Fruit fly (Drosophila melanogaster) whole organism, embryonic: ENCODE measurements around the gene CG15047.

Source experiments
- Antp ChIP-seq: fragments of 200-800 bp; sonication (Bioruptor generic); optimal IDR thresholded peaks from 3 replicates; lab custom pipeline; 2016; ENCODE audit warnings: missing biosample characterization, missing genetic modification characterization
- Blimp-1 ChIP-seq: fragments of 200-800 bp; sonication (Bioruptor generic); optimal IDR thresholded peaks from 3 replicates; lab custom pipeline; 2018; ENCODE audit warnings: missing biosample characterization, missing genetic modification characterization, mild to moderate bottlenecking, moderate library complexity, missing genetic modification reagents
- CG10209 ChIP-seq: fragments of 200-800 bp; sonication (Bioruptor generic); optimal IDR thresholded peaks from 3 replicates; lab custom pipeline; 2017; ENCODE audit warnings: missing biosample characterization, mild to moderate bottlenecking, missing genetic modification characterization, missing genetic modification reagents
- CG11247 ChIP-seq: fragments of 200-800 bp; sonication (Bioruptor generic); IDR thresholded peaks from 2 replicates; pipeline ENCODE4 v1.3.6; 2022; ENCODE audit warnings: missing biosample characterization, missing genetic modification characterization
- CG11398 ChIP-seq: fragments of 200-800 bp; sonication (Bioruptor generic); optimal IDR thresholded peaks from 2 replicates; lab custom pipeline; 2016; ENCODE audit warnings: missing biosample characterization, missing genetic modification characterization
- CG12219 ChIP-seq: fragments of 200-800 bp; sonication (Bioruptor generic); optimal IDR thresholded peaks from 3 replicates; lab custom pipeline; 2018; ENCODE audit warnings: missing biosample characterization, mild to moderate bottlenecking, missing genetic modification characterization
- CG12236 ChIP-seq: fragments of 200-800 bp; sonication (Bioruptor generic); optimal IDR thresholded peaks from 2 replicates; lab custom pipeline; 2016; ENCODE audit warnings: missing biosample characterization, missing genetic modification characterization
- CG13123 ChIP-seq: fragments of 200-800 bp; sonication (Bioruptor generic); optimal IDR thresholded peaks from 2 replicates; lab custom pipeline; 2016; ENCODE audit warnings: missing biosample characterization, missing genetic modification characterization
- CG13775 ChIP-seq: fragments of 200-800 bp; sonication (Bioruptor generic); optimal IDR thresholded peaks from 3 replicates; lab custom pipeline; 2017; ENCODE audit warnings: missing biosample characterization, mild to moderate bottlenecking, missing genetic modification characterization
- CG14710 ChIP-seq: fragments of 200-800 bp; sonication (Bioruptor generic); optimal IDR thresholded peaks from 3 replicates; lab custom pipeline; 2019; ENCODE audit warnings: missing biosample characterization, mild to moderate bottlenecking, missing genetic modification characterization, moderate library complexity
- CG15514 ChIP-seq: fragments of 200-800 bp; sonication (Bioruptor generic); optimal IDR thresholded peaks from 3 replicates; lab custom pipeline; 2017; ENCODE audit warnings: missing biosample characterization, missing genetic modification characterization, mild to moderate bottlenecking, moderate library complexity, missing genetic modification reagents
- CG16863 ChIP-seq: fragments of 200-800 bp; sonication (Bioruptor generic); optimal IDR thresholded peaks from 3 replicates; lab custom pipeline; 2016; ENCODE audit warnings: missing biosample characterization, missing genetic modification characterization
- CG18764 ChIP-seq: fragments of 200-800 bp; sonication (Bioruptor generic); optimal IDR thresholded peaks from 3 replicates; lab custom pipeline; 2016; ENCODE audit warnings: missing biosample characterization, missing genetic modification characterization
- CG2202 ChIP-seq: fragments of 200-800 bp; sonication (Bioruptor generic); optimal IDR thresholded peaks from 2 replicates; lab custom pipeline; 2018; ENCODE audit warnings: missing biosample characterization, mild to moderate bottlenecking, missing genetic modification characterization
- CG2678 ChIP-seq: fragments of 200-800 bp; sonication (Bioruptor generic); optimal IDR thresholded peaks from 3 replicates; lab custom pipeline; 2019; ENCODE audit warnings: missing biosample characterization, mild to moderate bottlenecking, missing genetic modification characterization, moderate library complexity
- CG31441 ChIP-seq: fragments of 200-800 bp; sonication (Bioruptor generic); IDR thresholded peaks from 2 replicates; pipeline ENCODE4 v1.3.6; 2022; ENCODE audit warnings: missing biosample characterization, missing genetic modification characterization
- CG33213 ChIP-seq: fragments of 200-800 bp; sonication (Bioruptor generic); optimal IDR thresholded peaks from 3 replicates; lab custom pipeline; 2016; ENCODE audit warnings: missing biosample characterization, missing genetic modification characterization
- CG42726 ChIP-seq: fragments of 200-800 bp; sonication (Bioruptor generic); IDR thresholded peaks from 2 replicates; pipeline ENCODE4 v1.3.6; 2022; ENCODE audit warnings: missing biosample characterization, missing genetic modification characterization; ENCODE audit not compliant: partially characterized antibody
- CG4617 ChIP-seq: fragments of 200-800 bp; sonication (Bioruptor generic); optimal IDR thresholded peaks from 3 replicates; lab custom pipeline; 2016; ENCODE audit warnings: missing biosample characterization, missing genetic modification characterization, borderline replicate concordance
- CG4730 ChIP-seq: fragments of 200-800 bp; sonication (Bioruptor generic); IDR thresholded peaks from 2 replicates; pipeline ENCODE4 v1.3.6; 2022; ENCODE audit warnings: missing biosample characterization, missing genetic modification characterization
- CG5180 ChIP-seq: fragments of 200-800 bp; sonication (Bioruptor generic); optimal IDR thresholded peaks from 3 replicates; lab custom pipeline; 2017; ENCODE audit warnings: missing biosample characterization, missing genetic modification characterization, mild to moderate bottlenecking, moderate library complexity, missing genetic modification reagents
- CG6765 ChIP-seq: fragments of 200-800 bp; sonication (Bioruptor generic); optimal IDR thresholded peaks from 3 replicates; lab custom pipeline; 2017; ENCODE audit warnings: missing biosample characterization, mild to moderate bottlenecking, missing genetic modification characterization
- CG6854 ChIP-seq: fragments of 200-800 bp; sonication (Bioruptor generic); optimal IDR thresholded peaks from 3 replicates; lab custom pipeline; 2017; ENCODE audit warnings: missing biosample characterization, mild to moderate bottlenecking, missing genetic modification characterization
- CG7372 ChIP-seq: fragments of 200-800 bp; sonication (Bioruptor generic); IDR thresholded peaks from 2 replicates; pipeline ENCODE4 v1.3.6; 2022; ENCODE audit warnings: missing biosample characterization, missing genetic modification characterization
- CG9609 ChIP-seq: fragments of 200-800 bp; sonication (Bioruptor generic); optimal IDR thresholded peaks from 3 replicates; lab custom pipeline; 2016; ENCODE audit warnings: missing biosample characterization, missing genetic modification characterization
- CG9797 ChIP-seq: fragments of 200-800 bp; sonication (Bioruptor generic); optimal IDR thresholded peaks from 3 replicates; lab custom pipeline; 2018; ENCODE audit warnings: missing biosample characterization, mild to moderate bottlenecking, missing genetic modification characterization
- CTCF ChIP-seq: fragments of 200-800 bp; sonication (Bioruptor generic); optimal IDR thresholded peaks from 2 replicates; lab custom pipeline; 2017; ENCODE audit warnings: missing biosample characterization, mild to moderate bottlenecking, missing genetic modification characterization, moderate library complexity
- Dp ChIP-seq: fragments of 200-800 bp; sonication (Bioruptor generic); optimal IDR thresholded peaks from 2 replicates; lab custom pipeline; 2018; ENCODE audit warnings: missing biosample characterization, mild to moderate bottlenecking, missing genetic modification characterization, moderate library complexity
- E2f2 ChIP-seq: fragments of 200-800 bp; sonication (Bioruptor generic); IDR thresholded peaks from 2 replicates; pipeline ENCODE4 v1.3.6; 2022; ENCODE audit warnings: missing biosample characterization, missing genetic modification characterization
- Ets65A ChIP-seq: fragments of 200-800 bp; sonication (Bioruptor generic); peaks from one replicate; lab custom pipeline; 2016; ENCODE audit warnings: missing biosample characterization, missing genetic modification characterization
- Fer3 ChIP-seq: fragments of 200-800 bp; sonication (Bioruptor generic); optimal IDR thresholded peaks from 2 replicates; lab custom pipeline; 2018; ENCODE audit warnings: missing biosample characterization, mild to moderate bottlenecking, missing genetic modification characterization, moderate library complexity
- Neu2 ChIP-seq: fragments of 200-800 bp; sonication (Bioruptor generic); optimal IDR thresholded peaks from 3 replicates; lab custom pipeline; 2016; ENCODE audit warnings: missing biosample characterization, missing genetic modification characterization, borderline replicate concordance
- Vsx1 ChIP-seq: fragments of 200-800 bp; sonication (Bioruptor generic); optimal IDR thresholded peaks from 2 replicates; lab custom pipeline; 2017; ENCODE audit warnings: missing biosample characterization, mild to moderate bottlenecking, missing genetic modification characterization, missing genetic modification reagents
- az2 ChIP-seq: fragments of 200-800 bp; sonication (Bioruptor generic); optimal IDR thresholded peaks from 3 replicates; lab custom pipeline; 2016; ENCODE audit warnings: missing biosample characterization, missing genetic modification characterization
- crol ChIP-seq: fragments of 200-800 bp; sonication (Bioruptor generic); IDR thresholded peaks from 2 replicates; pipeline ENCODE4 v1.3.6; 2022; ENCODE audit warnings: missing biosample characterization, missing genetic modification characterization
- dmrt11E ChIP-seq: fragments of 200-800 bp; sonication (Bioruptor generic); optimal IDR thresholded peaks from 3 replicates; lab custom pipeline; 2018; ENCODE audit warnings: missing biosample characterization, mild to moderate bottlenecking, missing genetic modification characterization, moderate library complexity
- dmrt99B ChIP-seq: fragments of 200-800 bp; sonication (Bioruptor generic); optimal IDR thresholded peaks from 2 replicates; lab custom pipeline; 2018; ENCODE audit warnings: missing biosample characterization, mild to moderate bottlenecking, missing genetic modification characterization, moderate library complexity
- fd64A ChIP-seq: fragments of 200-800 bp; sonication (Bioruptor generic); optimal IDR thresholded peaks from 3 replicates; lab custom pipeline; 2018; ENCODE audit warnings: missing biosample characterization, mild to moderate bottlenecking, missing genetic modification characterization
- fu2 ChIP-seq: fragments of 200-800 bp; sonication (Bioruptor generic); optimal IDR thresholded peaks from 2 replicates; lab custom pipeline; 2016; ENCODE audit warnings: missing biosample characterization, missing genetic modification characterization
- gro ChIP-seq: fragments of 200-800 bp; sonication (Bioruptor generic); optimal IDR thresholded peaks from 2 replicates; lab custom pipeline; 2016; ENCODE audit warnings: missing biosample characterization, missing genetic modification characterization
- gsb ChIP-seq: fragments of 200-800 bp; sonication (Bioruptor generic); IDR thresholded peaks from 2 replicates; pipeline ENCODE4 v1.3.6; 2022; ENCODE audit warnings: missing biosample characterization, missing genetic modification characterization
- h ChIP-seq: fragments of >200 bp; optimal IDR thresholded peaks from 2 replicates; lab custom pipeline; 2017
- hbn ChIP-seq: fragments of 200-800 bp; sonication (Bioruptor generic); IDR thresholded peaks from 2 replicates; pipeline ENCODE4 v1.3.6; 2022; ENCODE audit warnings: missing biosample characterization, missing genetic modification characterization; ENCODE audit not compliant: partially characterized antibody
- her ChIP-seq: fragments of 200-800 bp; sonication (Bioruptor generic); optimal IDR thresholded peaks from 2 replicates; lab custom pipeline; 2016; ENCODE audit warnings: missing biosample characterization, missing genetic modification characterization
- nom ChIP-seq: fragments of 200-800 bp; sonication (Bioruptor generic); optimal IDR thresholded peaks from 2 replicates; lab custom pipeline; 2017; ENCODE audit warnings: missing biosample characterization, missing genetic modification characterization, mild to moderate bottlenecking, moderate library complexity, missing genetic modification reagents
- odd ChIP-seq: fragments of 200-800 bp; sonication (Bioruptor generic); optimal IDR thresholded peaks from 2 replicates; lab custom pipeline; 2017; ENCODE audit warnings: missing biosample characterization, mild to moderate bottlenecking, missing genetic modification characterization
- org-1 ChIP-seq: fragments of 200-800 bp; sonication (Bioruptor generic); optimal IDR thresholded peaks from 2 replicates; lab custom pipeline; 2017; ENCODE audit warnings: missing biosample characterization, missing genetic modification characterization
- sob ChIP-seq: fragments of 200-800 bp; sonication (Bioruptor generic); IDR thresholded peaks from 2 replicates; pipeline ENCODE4 v1.3.6; 2022; ENCODE audit warnings: missing biosample characterization, missing genetic modification characterization
- ttk ChIP-seq: fragments of 200-800 bp; sonication (Bioruptor generic); IDR thresholded peaks from 2 replicates; pipeline ENCODE4 v2.1.2; 2022; ENCODE audit warnings: missing biosample characterization, missing genetic modification characterization
- yki ChIP-seq: fragments of >200 bp; optimal IDR thresholded peaks from 3 replicates; lab custom pipeline; 2018
- zf30C ChIP-seq: fragments of 200-800 bp; sonication (Bioruptor generic); optimal IDR thresholded peaks from 3 replicates; lab custom pipeline; 2018; ENCODE audit warnings: missing biosample characterization, mild to moderate bottlenecking, missing genetic modification characterization

The CG15047 gene

DNA sequence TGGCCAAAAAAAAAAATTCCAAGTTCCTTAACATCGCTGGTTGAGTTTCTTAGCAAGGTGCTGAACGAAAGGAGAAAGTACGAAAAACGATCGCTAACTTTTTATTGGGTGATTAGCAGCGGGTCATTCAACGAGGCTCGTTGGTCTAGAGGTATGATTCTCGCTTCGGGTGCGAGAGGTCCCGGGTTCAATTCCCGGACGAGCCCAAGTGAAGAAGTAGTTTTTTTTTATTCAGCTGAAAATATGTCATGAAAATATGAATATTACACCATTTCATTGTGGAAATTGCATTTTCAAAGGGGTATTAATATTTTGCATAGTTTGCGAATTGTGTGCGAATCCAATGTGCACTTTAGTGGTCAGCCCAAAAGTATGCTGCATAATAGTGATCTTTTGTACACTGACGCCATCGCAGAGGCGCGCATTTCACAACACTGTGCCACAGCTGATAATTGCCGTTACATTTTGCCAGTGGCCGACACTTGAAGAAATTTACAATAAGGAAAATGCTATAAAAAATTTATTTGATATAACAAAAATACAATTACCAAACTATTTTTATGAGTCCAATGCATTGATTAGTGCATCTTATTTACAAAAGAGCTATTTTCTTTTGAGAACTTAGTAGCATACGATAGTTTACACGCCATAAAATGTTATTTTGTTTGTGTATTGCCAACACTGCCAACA, 37.3 kb downstream of the CG15047 start (continued):
- TF ChIP-seq CG15514 (no peak), gsb (GFP tag; lab: Robert Waterston, UW) (no peak), Ets65A (GFP tag; lab: Kevin White, UChicago) (no peak), CG9797 (GFP tag; lab: Kevin White, UChicago) (no peak), CG11247 (no peak), CG14710 (tag; lab: Kevin White, UChicago) (peak; percentile 22), CG12236 (GFP tag; lab: Kevin White, UChicago) (no peak), nom (no peak), CG2202 (tag; lab: Kevin White, UChicago) (no peak), CG33213 (GFP tag; lab: Kevin White, UChicago) (no peak), odd (GFP tag; lab: Kevin White, UChicago) (no peak), crol (GFP tag; lab: Robert Waterston, UW) (no peak), CG18764 (GFP tag; lab: Kevin White, UChicago) (no peak), Dp (GFP tag; lab: Kevin White, UChicago) (no peak), her (GFP tag; lab: Kevin White, UChicago) (no peak), CG13123 (GFP tag; lab: Kevin White, UChicago) (no peak), CG5180 (no peak), CG42726 (GFP tag; lab: Robert Waterston, UW) (no peak), h (no peak), CG6854 (GFP tag; lab: Kevin White, UChicago) (no peak), az2 (GFP tag; lab: Kevin White, UChicago) (no peak), CG11398 (GFP tag; lab: Kevin White, UChicago) (no peak), CG10209 (GFP tag; lab: Kevin White, UChicago) (peak; percentile 10), gro (GFP tag; lab: Kevin White, UChicago) (no peak), dmrt99B (tag; lab: Kevin White, UChicago) (no peak), CG16863 (GFP tag; lab: Kevin White, UChicago) (no peak), sob (GFP tag; lab: Robert Waterston, UW) (peak; percentile 38; the same call in 1 of the 2 replicates), hbn (GFP tag; lab: Robert Waterston, UW) (no peak), CG12219 (GFP tag; lab: Kevin White, UChicago) (no peak), Antp (GFP tag; lab: Kevin White, UChicago) (no peak), zf30C (peak; percentile 61), dmrt11E (peak; percentile 18), CG7372 (GFP tag; lab: Robert Waterston, UW) (no peak), yki (no peak), CG2678 (tag; lab: Kevin White, UChicago) (no peak), CG6765 (GFP tag; lab: Kevin White, UChicago) (no peak), CG9609 (GFP tag; lab: Kevin White, UChicago) (no peak), Blimp-1 (GFP tag; lab: Kevin White, UChicago) (no peak), ttk (no peak), CG31441 (GFP tag; lab: Robert Waterston, UW) (0 out of 2 replicates have a peak, but pooled peaks have one; percentile 24), fd64A (GFP tag; lab: Kevin White, UChicago) (no peak), CTCF (GFP tag; lab: Kevin White, UChicago) (peak; percentile 18), Neu2 (no peak), Fer3 (tag; lab: Kevin White, UChicago) (no peak), CG4730 (GFP tag; lab: Robert Waterston, UW) (no peak), CG4617 (GFP tag; lab: Kevin White, UChicago) (no peak), CG13775 (GFP tag; lab: Kevin White, UChicago) (no peak), E2f2 (peak; percentile 22; the same call in 1 of the 2 replicates), fu2 (GFP tag; lab: Kevin White, UChicago) (no peak), org-1 (no peak), Vsx1 (GFP tag; lab: Kevin White, UChicago) (no peak)
